Worm (Caenorhabditis elegans) whole organism, mixed stage, embryonic: ENCODE measurements around the gene F26G1.3.
A peak's percentile ranks its signal among the peaks of the same experiment; 100 is the strongest.

Experiments used
- M03D4.4 ChIP-seq: sonication (generic microtip); optimal IDR thresholded peaks from 2 replicates; lab custom pipeline; 2017; ENCODE audit warnings: mild to moderate bottlenecking, missing genetic modification characterization, missing compliant biosample characterization
- bed-3 ChIP-seq: fragments of 200-800 bp; sonication (Bioruptor generic); optimal IDR thresholded peaks from 3 replicates; lab custom pipeline; 2018; ENCODE audit warnings: mild to moderate bottlenecking, missing genetic modification characterization, moderate library complexity, missing compliant biosample characterization
- blmp-1 ChIP-seq: fragments of 150-350 bp; optimal IDR thresholded peaks from 2 replicates; lab custom pipeline; 2014; ENCODE audit warnings: missing biosample characterization, missing genetic modification characterization
- ceh-39 ChIP-seq: fragments of 150-350 bp; optimal IDR thresholded peaks from 2 replicates; lab custom pipeline; 2014; ENCODE audit warnings: missing biosample characterization, missing genetic modification characterization
- ceh-43 ChIP-seq: fragments of 200-800 bp; sonication (Bioruptor generic); optimal IDR thresholded peaks from 2 replicates; lab custom pipeline; 2018; ENCODE audit warnings: mild to moderate bottlenecking, missing genetic modification characterization, moderate library complexity, missing compliant biosample characterization
- ceh-83 ChIP-seq: fragments of 200-800 bp; sonication (Bioruptor generic); optimal IDR thresholded peaks from 2 replicates; lab custom pipeline; 2018; ENCODE audit warnings: mild to moderate bottlenecking, missing genetic modification characterization, missing compliant biosample characterization
- ces-1 ChIP-seq: fragments of 150-350 bp; optimal IDR thresholded peaks from 2 replicates; lab custom pipeline; 2014; ENCODE audit warnings: missing biosample characterization, missing genetic modification reagents, missing genetic modification characterization
- cnd-1 ChIP-seq: fragments of 200-800 bp; sonication (Bioruptor generic); optimal IDR thresholded peaks from 2 replicates; lab custom pipeline; 2018; ENCODE audit warnings: mild to moderate bottlenecking, missing genetic modification characterization, missing compliant biosample characterization
- drap-1 ChIP-seq: fragments of 200-800 bp; sonication (Bioruptor generic); optimal IDR thresholded peaks from 3 replicates; lab custom pipeline; 2018; ENCODE audit warnings: mild to moderate bottlenecking, missing genetic modification characterization, missing compliant biosample characterization
- elt-1 ChIP-seq: sonication (generic microtip); optimal IDR thresholded peaks from 2 replicates; lab custom pipeline; 2017; ENCODE audit warnings: missing genetic modification characterization, mild to moderate bottlenecking, missing compliant biosample characterization, antibody characterized with exemption, moderate library complexity, borderline replicate concordance; ENCODE audit not compliant: insufficient read depth
- elt-3 ChIP-seq: fragments of 150-350 bp; optimal IDR thresholded peaks from 2 replicates; lab custom pipeline; 2014; ENCODE audit warnings: missing biosample characterization, missing genetic modification characterization
- flh-1 ChIP-seq: fragments of 200-800 bp; sonication (Bioruptor generic); optimal IDR thresholded peaks from 2 replicates; lab custom pipeline; 2018; ENCODE audit warnings: mild to moderate bottlenecking, missing genetic modification characterization, moderate library complexity, missing compliant biosample characterization
- hlh-1 ChIP-seq: fragments of 150-350 bp; optimal IDR thresholded peaks from 2 replicates; lab custom pipeline; 2014; ENCODE audit warnings: missing biosample characterization, missing genetic modification reagents, missing genetic modification characterization
- lin-13 ChIP-seq: fragments of 150-350 bp; optimal IDR thresholded peaks from 2 replicates; lab custom pipeline; 2014; ENCODE audit warnings: missing biosample characterization, missing genetic modification characterization
- lin-32 ChIP-seq: fragments of 200-800 bp; sonication (Bioruptor generic); optimal IDR thresholded peaks from 2 replicates; lab custom pipeline; 2018; ENCODE audit warnings: mild to moderate bottlenecking, missing genetic modification characterization, missing compliant biosample characterization
- lsy-2 ChIP-seq: fragments of 150-350 bp; optimal IDR thresholded peaks from 2 replicates; lab custom pipeline; 2014; ENCODE audit warnings: missing biosample characterization, missing genetic modification characterization
- mab-5 ChIP-seq: fragments of 150-350 bp; optimal IDR thresholded peaks from 2 replicates; lab custom pipeline; 2014; ENCODE audit warnings: missing biosample characterization, missing genetic modification characterization
- nhr-12 ChIP-seq: fragments of 150-350 bp; optimal IDR thresholded peaks from 2 replicates; lab custom pipeline; 2014; ENCODE audit warnings: missing biosample characterization, missing genetic modification characterization
- nhr-2 ChIP-seq: fragments of 150-350 bp; optimal IDR thresholded peaks from 2 replicates; lab custom pipeline; 2014; ENCODE audit warnings: missing biosample characterization, missing genetic modification characterization
- nhr-237 ChIP-seq: fragments of 150-350 bp; optimal IDR thresholded peaks from 2 replicates; lab custom pipeline; 2014; ENCODE audit warnings: missing biosample characterization, missing genetic modification characterization
- nhr-28 ChIP-seq: fragments of 150-350 bp; optimal IDR thresholded peaks from 2 replicates; lab custom pipeline; 2014; ENCODE audit warnings: missing biosample characterization, missing genetic modification characterization
- nhr-76 ChIP-seq: sonication (generic microtip); optimal IDR thresholded peaks from 2 replicates; lab custom pipeline; 2017; ENCODE audit warnings: missing biosample characterization, missing genetic modification characterization
- pha-4 ChIP-seq: fragments of 150-350 bp; optimal IDR thresholded peaks from 2 replicates; lab custom pipeline; 2018; ENCODE audit warnings: missing biosample characterization, missing genetic modification reagents, missing genetic modification characterization
- sem-2 ChIP-seq: fragments of 200-800 bp; sonication (Bioruptor generic); optimal IDR thresholded peaks from 2 replicates; lab custom pipeline; 2018; ENCODE audit warnings: mild to moderate bottlenecking, missing genetic modification characterization, missing compliant biosample characterization
- snpc-4 ChIP-seq: fragments of 150-350 bp; optimal IDR thresholded peaks from 2 replicates; lab custom pipeline; 2014; ENCODE audit warnings: missing biosample characterization, missing genetic modification characterization
- sptf-1 ChIP-seq: sonication (generic microtip); optimal IDR thresholded peaks from 2 replicates; lab custom pipeline; 2017; ENCODE audit warnings: mild to moderate bottlenecking, missing genetic modification characterization, moderate library complexity, missing compliant biosample characterization
- tbx-8 ChIP-seq: fragments of 200-800 bp; sonication (Bioruptor generic); optimal IDR thresholded peaks from 2 replicates; lab custom pipeline; 2018; ENCODE audit warnings: mild to moderate bottlenecking, missing genetic modification characterization, moderate library complexity, missing compliant biosample characterization
- unc-39 ChIP-seq: fragments of 150-350 bp; optimal IDR thresholded peaks from 2 replicates; lab custom pipeline; 2014; ENCODE audit warnings: missing biosample characterization, missing genetic modification characterization
- unc-62 ChIP-seq: fragments of 150-350 bp; optimal IDR thresholded peaks from 2 replicates; lab custom pipeline; 2014; ENCODE audit warnings: missing biosample characterization, missing genetic modification reagents, missing genetic modification characterization
- ztf-11 ChIP-seq: fragments of 150-350 bp; optimal IDR thresholded peaks from 2 replicates; lab custom pipeline; 2014; ENCODE audit warnings: missing biosample characterization, missing genetic modification characterization

The F26G1.3 gene

DNA sequence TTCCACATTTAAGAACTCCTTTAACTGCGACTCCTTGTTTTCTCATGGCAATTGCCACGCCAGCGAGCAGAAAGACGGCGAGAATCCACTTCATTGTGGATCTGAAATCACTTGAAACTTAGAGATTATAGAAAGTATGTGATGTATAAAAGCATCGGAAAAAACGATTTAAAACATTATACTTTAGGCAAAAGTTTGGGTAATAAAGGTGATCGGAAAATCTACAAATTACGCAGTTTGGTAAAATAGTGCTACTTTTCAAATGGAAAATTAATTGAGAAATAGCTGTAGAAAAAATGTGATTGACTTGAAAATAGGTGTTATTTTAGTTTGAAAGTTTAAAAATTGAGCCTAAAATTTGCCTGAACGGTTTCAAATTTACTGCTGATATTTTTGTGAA lies 30.8 kb upstream of the F26G1.3 start, which contains the start of gene ttr-41:
TSS of gene ttr-41 (minus strand) at position 101 of the 400 bp plus-strand sequence.
- no peak for TF ChIP-seq nhr-237 (tag; lab: Kevin White, UChicago)
- no peak for TF ChIP-seq M03D4.4
- TF ChIP-seq sptf-1 (tag; lab: Kevin White, UChicago) = no peak
- TF ChIP-seq lsy-2 (tag; lab: Kevin White, UChicago) = no peak
- no peak for TF ChIP-seq snpc-4 (tag; lab: Kevin White, UChicago)
- no peak for TF ChIP-seq drap-1 (GFP tag; lab: Kevin White, UChicago)
- no peak for TF ChIP-seq elt-1 (tag; lab: Kevin White, UChicago)
- no peak for TF ChIP-seq lin-13 (tag; lab: Kevin White, UChicago)
- no peak for TF ChIP-seq flh-1
- no peak for TF ChIP-seq lin-32 (GFP tag; lab: Kevin White, UChicago)
- TF ChIP-seq hlh-1 = no peak

DNA sequence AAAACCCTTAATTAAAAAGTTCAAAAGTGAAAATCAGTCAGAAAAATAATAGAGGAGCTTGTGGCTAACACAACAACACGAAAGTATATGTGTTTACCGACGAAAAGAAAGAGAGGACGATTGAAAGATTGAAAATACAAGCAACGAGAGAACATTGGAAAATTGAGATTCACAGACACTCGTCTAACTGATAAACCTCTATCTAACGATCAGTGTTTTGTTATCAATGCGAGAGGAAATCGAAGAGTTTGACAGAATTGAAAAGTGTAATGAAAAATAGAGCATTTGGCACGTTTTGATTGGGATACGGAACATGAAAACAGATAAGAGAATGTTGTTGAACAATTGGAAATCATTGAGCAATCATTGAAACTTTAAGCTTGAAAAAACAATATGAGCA lies 29.9 kb upstream of the F26G1.3 start:
- TF ChIP-seq ztf-11 (tag; lab: Kevin White, UChicago) = no peak
- no peak for TF ChIP-seq M03D4.4
- TF ChIP-seq lin-32 (GFP tag; lab: Kevin White, UChicago) = no peak
- no peak for TF ChIP-seq elt-3 (tag; lab: Kevin White, UChicago)
- no peak for TF ChIP-seq nhr-76 (tag; lab: Kevin White, UChicago)
- TF ChIP-seq ceh-43 (GFP tag; lab: Kevin White, UChicago) = no peak
- TF ChIP-seq snpc-4 (tag; lab: Kevin White, UChicago) = no peak
- TF ChIP-seq cnd-1 = no peak
- TF ChIP-seq lsy-2 (tag; lab: Kevin White, UChicago) = no peak

ce11 chrII:4729733-4730132 lies 28.8 kb upstream of the F26G1.3 start, which contains the start of gene F41C3.7:
TSS of gene F41C3.7 (plus strand) at chrII:4730033.
- TF ChIP-seq ceh-83 (GFP tag; lab: Kevin White, UChicago) (no peak), ceh-39 (tag; lab: Kevin White, UChicago) (no peak), lin-13 (tag; lab: Kevin White, UChicago) (no peak), lsy-2 (tag; lab: Kevin White, UChicago) (no peak), nhr-12 (no peak), nhr-76 (tag; lab: Kevin White, UChicago) (no peak), ces-1 (no peak), flh-1 (no peak), nhr-2 (tag; lab: Kevin White, UChicago) (no peak), blmp-1 (tag; lab: Kevin White, UChicago) (no peak), nhr-28 (tag; lab: Kevin White, UChicago) (no peak), bed-3 (GFP tag; lab: Kevin White, UChicago) (no peak), pha-4 (no peak), lin-32 (GFP tag; lab: Kevin White, UChicago) (no peak), ceh-43 (GFP tag; lab: Kevin White, UChicago) (no peak), elt-1 (tag; lab: Kevin White, UChicago) (no peak), elt-3 (tag; lab: Kevin White, UChicago) (no peak)

ce11 chrII:4733848-4734247 lies 24.7 kb upstream of the F26G1.3 start, which contains the start of gene F41C3.11:
TSS of gene F41C3.11 (minus strand) at chrII:4733948.
- no peak for TF ChIP-seq sptf-1 (tag; lab: Kevin White, UChicago)
- TF ChIP-seq nhr-76 (tag; lab: Kevin White, UChicago) = no peak
- no peak for TF ChIP-seq bed-3 (GFP tag; lab: Kevin White, UChicago)
- no peak for TF ChIP-seq drap-1 (GFP tag; lab: Kevin White, UChicago)
- no peak for TF ChIP-seq pha-4
- TF ChIP-seq nhr-28 (tag; lab: Kevin White, UChicago) = no peak
- TF ChIP-seq cnd-1 = no peak
- TF ChIP-seq flh-1 = no peak
- no peak for TF ChIP-seq lsy-2 (tag; lab: Kevin White, UChicago)

DNA sequence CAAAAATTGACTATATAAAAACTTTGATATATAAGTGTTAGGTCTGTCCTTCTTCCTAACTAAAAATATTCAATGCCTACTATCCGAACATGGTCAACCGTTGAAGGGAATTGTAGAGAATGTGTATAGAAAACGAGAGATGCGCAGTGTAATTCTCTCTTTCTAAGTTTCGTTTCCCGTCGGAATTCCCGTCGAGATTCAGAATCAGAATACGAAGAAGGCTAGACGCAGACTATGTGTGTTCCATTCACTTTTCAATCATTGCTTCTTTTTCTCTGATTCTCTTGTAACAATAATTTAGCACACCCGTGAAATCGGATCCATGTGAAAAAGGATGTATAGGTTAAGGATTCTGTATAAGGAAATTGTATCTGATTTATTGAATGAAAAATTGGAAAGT lies 24.1 kb upstream of the F26G1.3 start:
- no peak for TF ChIP-seq drap-1 (GFP tag; lab: Kevin White, UChicago)
- peak; percentile 84 for TF ChIP-seq blmp-1 (tag; lab: Kevin White, UChicago)

ce11 chrII:4736585-4736984 lies 22.0 kb upstream of the F26G1.3 start:
- TF ChIP-seq unc-62 (GFP tag; lab: Kevin White, UChicago) (peak; percentile 2), hlh-1 (no peak), unc-39 (tag; lab: Kevin White, UChicago) (no peak), tbx-8 (GFP tag; lab: Kevin White, UChicago) (no peak), sem-2 (no peak), mab-5 (tag; lab: Kevin White, UChicago) (peak; percentile 12)
